Fruit fly (Drosophila melanogaster): ENCODE results near the gene CG15169.

Gene CG15169

dm6 chr2L:19009130-19009529 lies 18.3 kb downstream of the CG15169 start, which contains the start of gene RpL30 (continued):
- TF ChIP-seq CG9817 (tag; optimal IDR thresholded peaks at IDR 0.05) (peak; percentile 80), br (optimal IDR thresholded peaks at IDR 0.05) (no peak), CG4617 (GFP tag; optimal IDR thresholded peaks at IDR 0.05; ENCODE audit: borderline replicate concordance) (peak; percentile 79), CG12391 (tag; optimal IDR thresholded peaks at IDR 0.05) (peak; percentile 90), CG3995 (GFP tag; optimal IDR thresholded peaks at IDR 0.05) (peak; percentile 74), vvl (GFP tag; IDR thresholded peaks at IDR 0.05) (peak; percentile 97), sima (GFP tag; optimal IDR thresholded peaks at IDR 0.05) (peak; percentile 64), usp (GFP tag; optimal IDR thresholded peaks at IDR 0.05) (no peak), CG2202 (tag; optimal IDR thresholded peaks at IDR 0.05) (peak; percentile 91), ERR (GFP tag; optimal IDR thresholded peaks at IDR 0.05) (peak; percentile 80), CG7556 (GFP tag; optimal IDR thresholded peaks at IDR 0.05) (peak; percentile 82), CG7839 (tag; optimal IDR thresholded peaks at IDR 0.05) (peak; percentile 85), CG1792 (GFP tag; optimal IDR thresholded peaks at IDR 0.05) (peak; percentile 83), zf30C (GFP tag; optimal IDR thresholded peaks at IDR 0.05) (peak; percentile 54), trh (GFP tag; optimal IDR thresholded peaks at IDR 0.05) (peak; percentile 80), Mad (GFP tag; optimal IDR thresholded peaks at IDR 0.05) (peak; percentile 91), CG10267 (tag; optimal IDR thresholded peaks at IDR 0.05) (peak; percentile 92), Usf (GFP tag; optimal IDR thresholded peaks at IDR 0.05) (peak; percentile 80), CG8924 (tag; optimal IDR thresholded peaks at IDR 0.05) (peak; percentile 87), Lpt (GFP tag; optimal IDR thresholded peaks at IDR 0.05) (no peak), CG6272 (GFP tag; IDR thresholded peaks at IDR 0.05) (peak; percentile 72), Xrp1 (GFP tag; IDR thresholded peaks at IDR 0.05) (peak; percentile 11), Dp (GFP tag; optimal IDR thresholded peaks at IDR 0.05) (peak; percentile 95), CG10462 (GFP tag; optimal IDR thresholded peaks at IDR 0.05) (peak; percentile 77), lilli (GFP tag; optimal IDR thresholded peaks at IDR 0.05) (peak; percentile 79), aop (GFP tag; IDR thresholded peaks at IDR 0.05) (peak; percentile 62), Elba2 (GFP tag; optimal IDR thresholded peaks at IDR 0.05) (peak; percentile 70), CG3065 (GFP tag; optimal IDR thresholded peaks at IDR 0.05) (peak; percentile 81), CG8290 (GFP tag; optimal IDR thresholded peaks at IDR 0.05) (peak; percentile 90), CG8290 (tag; optimal IDR thresholded peaks at IDR 0.05) (peak; percentile 84 to 98), GATAe (GFP tag; conservative IDR thresholded peaks at IDR 0.05) (peak; percentile 68; the same call in 1 of the 2 replicates), bigmax (GFP tag; optimal IDR thresholded peaks at IDR 0.05) (peak; percentile 89), zen (tag; optimal IDR thresholded peaks at IDR 0.05) (peak; percentile 87), Gug (GFP tag; IDR thresholded peaks at IDR 0.05) (peak; percentile 49; the same call in 3 of the 4 replicates), CG11085 (GFP tag; IDR thresholded peaks at IDR 0.05) (peak; percentile 73; the same call in 1 of the 2 replicates), crol (GFP tag; IDR thresholded peaks at IDR 0.05) (no peak), peb (GFP tag; IDR thresholded peaks at IDR 0.05) (peak; percentile 42; the same call in 1 of the 2 replicates), CG9876 (GFP tag; optimal IDR thresholded peaks at IDR 0.05) (peak; percentile 94), Hmx (GFP tag; optimal IDR thresholded peaks at IDR 0.05) (no peak), ranshi (GFP tag; IDR thresholded peaks at IDR 0.05) (peak; percentile 89), CG31388 (GFP tag; optimal IDR thresholded peaks at IDR 0.05) (peak; percentile 33), Ada2b (GFP tag; IDR thresholded peaks at IDR 0.05) (peak; percentile 69), CG34224 (GFP tag; IDR thresholded peaks at IDR 0.05; ENCODE audit: partially characterized antibody) (0 out of 3 replicates have a peak, but pooled peaks have one; percentile 55), sens-2 (GFP tag; IDR thresholded peaks at IDR 0.05) (peak; percentile 90), CG42726 (GFP tag; IDR thresholded peaks at IDR 0.05; ENCODE audit: partially characterized antibody) (peak; percentile 55), Opbp (GFP tag; IDR thresholded peaks at IDR 0.05; ENCODE audit: partially characterized antibody) (peak; percentile 78), hth (optimal IDR thresholded peaks at IDR 0.05) (no peak), sens (GFP tag) (peak; percentile 97), CG18262 (tag; optimal IDR thresholded peaks at IDR 0.05) (peak; percentile 79), CG31224 (GFP tag; IDR thresholded peaks at IDR 0.05) (peak; percentile 77), MTF-1 (GFP tag; optimal IDR thresholded peaks at IDR 0.05; ENCODE audit: borderline replicate concordance) (peak; percentile 97), slbo (GFP tag; IDR thresholded peaks at IDR 0.05) (peak; percentile 80), Ssrp (tag; optimal IDR thresholded peaks at IDR 0.05) (peak; percentile 21)

Measured in whole organism, embryonic.